Fruit fly (Drosophila melanogaster): ENCODE measurements around the gene CG14689.

DNA sequence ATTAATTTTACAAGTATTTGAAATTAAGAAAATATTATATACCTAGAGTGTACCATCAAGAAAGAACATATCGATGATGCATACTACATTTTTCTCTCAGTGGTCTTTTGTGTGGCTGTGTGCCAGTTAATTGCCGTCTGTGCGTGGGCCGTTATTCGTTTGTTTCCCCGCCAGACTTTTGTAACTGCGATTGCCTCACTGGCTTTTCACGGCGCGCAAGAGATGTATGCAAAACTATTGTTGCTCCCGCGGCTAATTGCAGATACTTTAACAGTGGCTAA is 29.4 kb downstream of the CG14689 start:
- TF ChIP-seq Dfd (GFP tag; optimal IDR thresholded peaks at IDR 0.05): no peak
- TF ChIP-seq Rel (GFP tag; optimal IDR thresholded peaks at IDR 0.05): no peak
- no peak for TF ChIP-seq Rel (tag; optimal IDR thresholded peaks at IDR 0.05)
- no peak for TF ChIP-seq Hr78 (GFP tag; optimal IDR thresholded peaks at IDR 0.05)
- no peak for TF ChIP-seq usp (GFP tag; optimal IDR thresholded peaks at IDR 0.05)
- TF ChIP-seq Abd-B (GFP tag; optimal IDR thresholded peaks at IDR 0.05): no peak
- TF ChIP-seq Sp1 (GFP tag; optimal IDR thresholded peaks at IDR 0.05): no peak
- TF ChIP-seq Vsx2 (GFP tag; optimal IDR thresholded peaks at IDR 0.05; ENCODE audit: partially characterized antibody): no peak
- TF ChIP-seq psq (GFP tag; optimal IDR thresholded peaks at IDR 0.05): no peak
- no peak for TF ChIP-seq brk (GFP tag; optimal IDR thresholded peaks at IDR 0.05)

Measured in whole organism, wandering third instar larva.